Worm (Caenorhabditis elegans) whole organism, L2 larva: ENCODE results near the gene fip-4.

ENCODE experiments used
- crh-2 ChIP-seq: sonication (generic microtip); optimal IDR thresholded peaks from 2 replicates; lab custom pipeline; 2017; ENCODE audit warnings: missing biosample characterization, missing genetic modification characterization
- lin-13 ChIP-seq: fragments of 150-350 bp; optimal IDR thresholded peaks from 2 replicates; lab custom pipeline; 2014; ENCODE audit warnings: missing biosample characterization, missing genetic modification reagents, missing genetic modification characterization
- mdl-1 ChIP-seq, 2 experiments: fragments of 150-350 bp in 1 of 2; sonication (generic microtip) in 1 of 2; optimal IDR thresholded peaks; 2 replicates each; lab custom pipeline; 2017; ENCODE audit warnings: missing biosample characterization in 2 of 2, missing genetic modification characterization in 2 of 2
- unc-62 ChIP-seq: fragments of 150-350 bp; optimal IDR thresholded peaks from 2 replicates; lab custom pipeline; 2014; ENCODE audit warnings: missing biosample characterization, missing genetic modification reagents, missing genetic modification characterization

ce11 chrV:8608483-8608882, 2.6 kb downstream of the fip-4 start:
- no peak for TF ChIP-seq crh-2 (tag; lab: Kevin White, UChicago)
- no peak for TF ChIP-seq mdl-1 (tag; optimal IDR thresholded peaks at IDR 0.05; lab: Kevin White, UChicago)
- TF ChIP-seq lin-13 (GFP tag; lab: Kevin White, UChicago): no peak
- no peak for TF ChIP-seq unc-62 (GFP tag; lab: Kevin White, UChicago)
